Fruit fly (Drosophila melanogaster) whole organism, adult: ENCODE measurements around the gene Mst27D.
A peak's percentile ranks its signal among the peaks of the same experiment; 100 is the strongest.

ENCODE experiments used
- CG12768 ChIP-seq: fragments of 200-800 bp; sonication (Bioruptor generic); optimal IDR thresholded peaks from 2 replicates; lab custom pipeline; 2017; ENCODE audit warnings: missing biosample characterization, missing genetic modification characterization, mild to moderate bottlenecking, moderate library complexity, missing genetic modification reagents
- CG7101 ChIP-seq: fragments of 200-800 bp; sonication (Bioruptor generic); optimal IDR thresholded peaks from 2 replicates; lab custom pipeline; 2018; ENCODE audit warnings: missing biosample characterization, mild to moderate bottlenecking, missing genetic modification characterization, moderate library complexity
- Clk ChIP-seq: fragments of 200-800 bp; sonication (Bioruptor generic); optimal IDR thresholded peaks from 2 replicates; lab custom pipeline; 2017; ENCODE audit warnings: missing biosample characterization, missing genetic modification characterization
- Hr96 ChIP-seq: fragments of 200-800 bp; sonication (Bioruptor generic); optimal IDR thresholded peaks from 2 replicates; lab custom pipeline; 2016; ENCODE audit warnings: missing biosample characterization, missing genetic modification characterization
- Mnt ChIP-seq: fragments of 200-800 bp; sonication (Bioruptor generic); optimal IDR thresholded peaks from 2 replicates; lab custom pipeline; 2016; ENCODE audit warnings: missing biosample characterization, mild to moderate bottlenecking, missing genetic modification characterization
- bab1 ChIP-seq: fragments of 200-800 bp; sonication (Bioruptor generic); optimal IDR thresholded peaks from 3 replicates; lab custom pipeline; 2019; ENCODE audit warnings: missing biosample characterization, mild to moderate bottlenecking, missing genetic modification characterization, moderate library complexity
- cic ChIP-seq: fragments of 200-800 bp; sonication (Bioruptor generic); optimal IDR thresholded peaks from 2 replicates; lab custom pipeline; 2017; ENCODE audit warnings: missing biosample characterization, mild to moderate bottlenecking, missing genetic modification characterization, moderate library complexity
- kay ChIP-seq: fragments of 200-800 bp; sonication (Bioruptor generic); peaks from one replicate; lab custom pipeline; 2016; ENCODE audit warnings: missing biosample characterization, missing genetic modification characterization, borderline replicate concordance
- tj ChIP-seq: fragments of 200-800 bp; sonication (Bioruptor generic); optimal IDR thresholded peaks from 3 replicates; lab custom pipeline; 2017; ENCODE audit warnings: missing biosample characterization, mild to moderate bottlenecking, missing genetic modification characterization, moderate library complexity

dm6 chr2L:7039342-7039684, 21.3 kb downstream of the Mst27D start:
- TF ChIP-seq cic (GFP tag; lab: Kevin White, UChicago) (no peak), Hr96 (GFP tag; lab: Kevin White, UChicago) (no peak), Mnt (GFP tag; lab: Kevin White, UChicago) (peak; percentile 28), CG7101 (tag; lab: Kevin White, UChicago) (peak; percentile 57), Clk (GFP tag; lab: Kevin White, UChicago) (no peak), bab1 (GFP tag; lab: Kevin White, UChicago) (peak; percentile 43), tj (GFP tag; lab: Kevin White, UChicago) (peak; percentile 41), kay (GFP tag; lab: Kevin White, UChicago) (peak; percentile 62), CG12768 (GFP tag; lab: Kevin White, UChicago) (peak; percentile 52)
